Fruit fly (Drosophila melanogaster) whole organism, embryonic: ENCODE data around the gene nudC.
A peak's percentile ranks its signal among the peaks of the same experiment; 100 is the strongest.

ENCODE experiments used
- Atf-2 ChIP-seq: fragments of 200-800 bp; sonication (Bioruptor generic); optimal IDR thresholded peaks from 2 replicates; lab custom pipeline; 2016; ENCODE audit warnings: missing biosample characterization, missing genetic modification characterization
- Blimp-1 ChIP-seq: fragments of 200-800 bp; sonication (Bioruptor generic); optimal IDR thresholded peaks from 3 replicates; lab custom pipeline; 2018; ENCODE audit warnings: missing biosample characterization, missing genetic modification characterization, mild to moderate bottlenecking, moderate library complexity, missing genetic modification reagents
- CG10654 ChIP-seq: fragments of 200-800 bp; sonication (Bioruptor generic); optimal IDR thresholded peaks from 2 replicates; lab custom pipeline; 2016; ENCODE audit warnings: missing biosample characterization, missing genetic modification characterization
- CG10979 ChIP-seq: fragments of 200-800 bp; sonication (Bioruptor generic); optimal IDR thresholded peaks from 2 replicates; lab custom pipeline; 2018; ENCODE audit warnings: missing biosample characterization, mild to moderate bottlenecking, missing genetic modification characterization, moderate library complexity
- CG11456 ChIP-seq: fragments of 200-800 bp; sonication (Bioruptor generic); IDR thresholded peaks from 3 replicates; pipeline ENCODE4 v1.3.6; 2022; ENCODE audit warnings: missing biosample characterization, missing genetic modification characterization
- CG11696 ChIP-seq: fragments of 200-800 bp; sonication (Bioruptor generic); IDR thresholded peaks from 2 replicates; pipeline ENCODE4 v1.3.6; 2022; ENCODE audit warnings: missing biosample characterization, missing genetic modification characterization
- CG12104 ChIP-seq: fragments of 200-800 bp; sonication (Bioruptor generic); optimal IDR thresholded peaks from 3 replicates; lab custom pipeline; 2016; ENCODE audit warnings: missing biosample characterization, missing genetic modification characterization
- CG12155 ChIP-seq: fragments of 200-800 bp; sonication (Bioruptor generic); optimal IDR thresholded peaks from 3 replicates; lab custom pipeline; 2016; ENCODE audit warnings: missing biosample characterization, missing genetic modification characterization
- CG1233 ChIP-seq: fragments of 200-800 bp; sonication (Bioruptor generic); optimal IDR thresholded peaks from 4 replicates; lab custom pipeline; 2018; ENCODE audit warnings: missing biosample characterization, mild to moderate bottlenecking, missing genetic modification characterization
- CG12659 ChIP-seq: fragments of 200-800 bp; sonication (Bioruptor generic); optimal IDR thresholded peaks from 3 replicates; lab custom pipeline; 2017; ENCODE audit warnings: mild to moderate bottlenecking, missing biosample characterization, missing genetic modification reagents, missing genetic modification characterization
- CG12942 ChIP-seq: fragments of 200-800 bp; sonication (Bioruptor generic); optimal IDR thresholded peaks from 3 replicates; lab custom pipeline; 2016; ENCODE audit warnings: missing biosample characterization, missing genetic modification characterization
- CG13296 ChIP-seq: fragments of 200-800 bp; sonication (Bioruptor generic); optimal IDR thresholded peaks from 3 replicates; lab custom pipeline; 2018; ENCODE audit warnings: missing biosample characterization, mild to moderate bottlenecking, missing genetic modification characterization
- CG14965 ChIP-seq: fragments of 200-800 bp; sonication (Bioruptor generic); optimal IDR thresholded peaks from 2 replicates; lab custom pipeline; 2016; ENCODE audit warnings: missing biosample characterization, missing genetic modification characterization, borderline replicate concordance
- CG1603 ChIP-seq: fragments of 200-800 bp; sonication (Bioruptor generic); optimal IDR thresholded peaks from 2 replicates; lab custom pipeline; 2019; ENCODE audit warnings: missing biosample characterization, mild to moderate bottlenecking, missing genetic modification characterization, moderate library complexity
- CG16779 ChIP-seq: fragments of 200-800 bp; sonication (Bioruptor generic); IDR thresholded peaks from 2 replicates; pipeline ENCODE4 v1.3.6; 2022; ENCODE audit warnings: missing biosample characterization, missing genetic modification characterization
- CG17568 ChIP-seq: fragments of 200-800 bp; sonication (Bioruptor generic); optimal IDR thresholded peaks from 2 replicates; lab custom pipeline; 2018; ENCODE audit warnings: missing biosample characterization, mild to moderate bottlenecking, missing genetic modification characterization, moderate library complexity
- CG17612 ChIP-seq: fragments of 200-800 bp; sonication (Bioruptor generic); IDR thresholded peaks from 2 replicates; pipeline ENCODE4 v1.3.6; 2022; ENCODE audit warnings: missing biosample characterization, missing genetic modification characterization
- CG30020 ChIP-seq: fragments of 200-800 bp; optimal IDR thresholded peaks from 2 replicates; lab custom pipeline; 2019; ENCODE audit warnings: missing biosample characterization, mild to moderate bottlenecking, missing genetic modification characterization, moderate library complexity
- CG30431 ChIP-seq: fragments of 200-800 bp; sonication (Bioruptor generic); optimal IDR thresholded peaks from 2 replicates; lab custom pipeline; 2017; ENCODE audit warnings: missing biosample characterization, missing genetic modification characterization
- CG32767 ChIP-seq: fragments of 200-800 bp; sonication (Bioruptor generic); IDR thresholded peaks from 2 replicates; pipeline ENCODE4 v1.3.6; 2022; ENCODE audit warnings: missing biosample characterization, missing genetic modification characterization
- CG3995 ChIP-seq: fragments of 200-800 bp; sonication (Bioruptor generic); optimal IDR thresholded peaks from 3 replicates; lab custom pipeline; 2016; ENCODE audit warnings: missing biosample characterization, missing genetic modification characterization
- CG6175 ChIP-seq: fragments of 200-800 bp; sonication (Bioruptor generic); IDR thresholded peaks from 3 replicates; pipeline ENCODE4 v1.3.6; 2022; ENCODE audit warnings: missing biosample characterization, missing genetic modification characterization
- CG8478 ChIP-seq: fragments of >200 bp; optimal IDR thresholded peaks from 2 replicates; lab custom pipeline; 2018
- CG8944 ChIP-seq: fragments of 200-800 bp; sonication (Bioruptor generic); optimal IDR thresholded peaks from 3 replicates; lab custom pipeline; 2016; ENCODE audit warnings: missing biosample characterization, missing genetic modification characterization
- CG9797 ChIP-seq: fragments of 200-800 bp; sonication (Bioruptor generic); optimal IDR thresholded peaks from 3 replicates; lab custom pipeline; 2018; ENCODE audit warnings: missing biosample characterization, mild to moderate bottlenecking, missing genetic modification characterization
- Chrac-16 ChIP-seq: fragments of 200-800 bp; sonication (Bioruptor generic); optimal IDR thresholded peaks from 3 replicates; lab custom pipeline; 2016; ENCODE audit warnings: missing biosample characterization, missing genetic modification characterization
- Doc3 ChIP-seq: fragments of 200-800 bp; sonication (Bioruptor generic); IDR thresholded peaks from 3 replicates; pipeline ENCODE4 v1.3.6; 2022; ENCODE audit warnings: missing biosample characterization, missing genetic modification characterization; ENCODE audit not compliant: partially characterized antibody
- Elba2 ChIP-seq: fragments of 200-800 bp; sonication (Bioruptor generic); optimal IDR thresholded peaks from 3 replicates; lab custom pipeline; 2016; ENCODE audit warnings: missing biosample characterization, missing genetic modification characterization
- Gsc ChIP-seq: fragments of 200-800 bp; sonication (Bioruptor generic); IDR thresholded peaks from 2 replicates; pipeline ENCODE4 v1.3.6; 2022; ENCODE audit warnings: missing biosample characterization, missing genetic modification characterization
- H2.0 ChIP-seq: fragments of 200-800 bp; sonication (Bioruptor generic); IDR thresholded peaks from 2 replicates; pipeline ENCODE4 v1.3.6; 2022; ENCODE audit warnings: missing biosample characterization, missing genetic modification characterization
- HLHmδ ChIP-seq: fragments of 200-800 bp; sonication (Bioruptor generic); optimal IDR thresholded peaks from 2 replicates; lab custom pipeline; 2018; ENCODE audit warnings: missing biosample characterization, mild to moderate bottlenecking, missing genetic modification characterization, moderate library complexity
- Hsf ChIP-seq: fragments of 200-800 bp; sonication (Bioruptor generic); optimal IDR thresholded peaks from 3 replicates; lab custom pipeline; 2016; ENCODE audit warnings: missing biosample characterization, missing genetic modification characterization
- MBD-R2 ChIP-seq: fragments of 200-800 bp; sonication (Bioruptor generic); IDR thresholded peaks from 2 replicates; pipeline ENCODE4 v1.3.6; 2022; ENCODE audit warnings: missing biosample characterization, missing genetic modification characterization
- Nf-YA ChIP-seq: fragments of 200-800 bp; sonication (Bioruptor generic); IDR thresholded peaks from 2 replicates; pipeline ENCODE4 v1.3.6; 2022; ENCODE audit warnings: missing biosample characterization, missing genetic modification characterization
- Nf-YC ChIP-seq: fragments of 200-800 bp; optimal IDR thresholded peaks from 3 replicates; lab custom pipeline; 2019; ENCODE audit warnings: missing biosample characterization, mild to moderate bottlenecking, missing genetic modification characterization, moderate library complexity
- Optix ChIP-seq: fragments of 200-800 bp; sonication (Bioruptor generic); IDR thresholded peaks from 3 replicates; pipeline ENCODE4 v1.3.6; 2022; ENCODE audit warnings: missing biosample characterization, missing genetic modification characterization
- Pdp1 ChIP-seq, 2 experiments: fragments of 200-800 bp; sonication (Bioruptor generic); optimal IDR thresholded peaks; 3 replicates each; lab custom pipeline; 2016; ENCODE audit warnings: missing biosample characterization in 2 of 2, missing genetic modification characterization in 2 of 2, mild to moderate bottlenecking in 1 of 2, moderate library complexity in 1 of 2
- Rx ChIP-seq: fragments of 200-800 bp; sonication (Bioruptor generic); IDR thresholded peaks from 2 replicates; pipeline ENCODE4 v1.3.6; 2022; ENCODE audit warnings: missing biosample characterization, missing genetic modification characterization
- Taf1 ChIP-seq: fragments of 200-800 bp; sonication (Bioruptor generic); IDR thresholded peaks from 2 replicates; pipeline ENCODE4 v1.3.6; 2022; ENCODE audit warnings: missing biosample characterization, missing genetic modification characterization
- amos ChIP-seq: fragments of 200-800 bp; sonication (Bioruptor generic); IDR thresholded peaks from 2 replicates; pipeline ENCODE4 v1.3.6; 2022; ENCODE audit warnings: missing biosample characterization, missing genetic modification characterization; ENCODE audit not compliant: partially characterized antibody
- ap ChIP-seq: fragments of 200-800 bp; sonication (Bioruptor generic); IDR thresholded peaks from 2 replicates; pipeline ENCODE4 v1.3.6; 2022; ENCODE audit warnings: missing biosample characterization, missing genetic modification characterization
- ato ChIP-seq: fragments of 200-800 bp; sonication (Bioruptor generic); IDR thresholded peaks from 2 replicates; pipeline ENCODE4 v1.3.6; 2022; ENCODE audit warnings: missing biosample characterization, missing genetic modification characterization; ENCODE audit not compliant: partially characterized antibody
- dpn ChIP-seq, 2 experiments: fragments of 200-800 bp; sonication (Bioruptor generic); optimal IDR thresholded peaks; 3 replicates each; lab custom pipeline; 2016; ENCODE audit warnings: missing biosample characterization in 2 of 2, missing genetic modification characterization in 2 of 2
- gce ChIP-seq: fragments of 200-800 bp; sonication (Bioruptor generic); IDR thresholded peaks from 3 replicates; pipeline ENCODE4 v1.3.6; 2022; ENCODE audit warnings: missing biosample characterization, missing genetic modification characterization
- grn ChIP-seq: fragments of 200-800 bp; sonication (Bioruptor generic); optimal IDR thresholded peaks from 3 replicates; lab custom pipeline; 2017; ENCODE audit warnings: missing biosample characterization, missing genetic modification characterization
- insv ChIP-seq, 2 experiments: fragments of 200-800 bp; sonication (Bioruptor generic); optimal IDR thresholded peaks; 3 replicates each; lab custom pipeline; 2016 to 2018; ENCODE audit warnings: missing biosample characterization in 2 of 2, missing genetic modification characterization in 2 of 2
- lbe ChIP-seq: fragments of 200-800 bp; sonication (Bioruptor generic); optimal IDR thresholded peaks from 2 replicates; lab custom pipeline; 2016; ENCODE audit warnings: missing biosample characterization, mild to moderate bottlenecking, missing genetic modification characterization
- mld ChIP-seq: fragments of 200-800 bp; sonication (Bioruptor generic); IDR thresholded peaks from 3 replicates; pipeline ENCODE4 v1.3.6; 2022; ENCODE audit warnings: missing biosample characterization, missing genetic modification characterization; ENCODE audit not compliant: partially characterized antibody
- pb ChIP-seq: fragments of 200-800 bp; sonication (Bioruptor generic); optimal IDR thresholded peaks from 3 replicates; lab custom pipeline; 2016; ENCODE audit warnings: missing biosample characterization, missing genetic modification characterization
- phol ChIP-seq: fragments of 200-800 bp; sonication (Bioruptor generic); optimal IDR thresholded peaks from 3 replicates; lab custom pipeline; 2018; ENCODE audit warnings: missing biosample characterization, mild to moderate bottlenecking, missing genetic modification characterization, moderate library complexity
- pnt ChIP-seq: fragments of 200-800 bp; sonication (Bioruptor generic); optimal IDR thresholded peaks from 3 replicates; lab custom pipeline; 2016; ENCODE audit warnings: missing biosample characterization, missing genetic modification characterization
- sima ChIP-seq: fragments of 200-800 bp; sonication (Bioruptor generic); optimal IDR thresholded peaks from 2 replicates; lab custom pipeline; 2016; ENCODE audit warnings: missing biosample characterization, missing genetic modification characterization
- sr ChIP-seq: fragments of 200-800 bp; sonication (Bioruptor generic); IDR thresholded peaks from 3 replicates; pipeline ENCODE4 v1.3.6; 2022; ENCODE audit warnings: missing biosample characterization, missing genetic modification characterization

nudC gene

dm6 chr3L:16860879-16861278 lies 56.1 kb downstream of the nudC start (continued):
- TF ChIP-seq grn = no peak
- TF ChIP-seq CG3995 = peak; percentile 30
- TF ChIP-seq CG8478 = no peak
- no peak for TF ChIP-seq Blimp-1 (GFP tag; lab: Kevin White, UChicago)
- TF ChIP-seq Hsf = no peak
- no peak; the same call in 1 of the 2 replicates for TF ChIP-seq amos (GFP tag; lab: Robert Waterston, UW)
- TF ChIP-seq CG13296 (GFP tag; lab: Kevin White, UChicago) = no peak
- TF ChIP-seq CG14965 = no peak
- no peak for TF ChIP-seq sr (GFP tag; lab: Robert Waterston, UW)
- TF ChIP-seq CG12104 = no peak
- peak; percentile 62 for TF ChIP-seq CG1603 (tag; lab: Kevin White, UChicago)
- TF ChIP-seq Elba2 (GFP tag; lab: Kevin White, UChicago) = peak; percentile 50
- TF ChIP-seq CG9797 (GFP tag; lab: Kevin White, UChicago) = peak; percentile 54
- TF ChIP-seq CG1233 = no peak
- TF ChIP-seq CG17612 (GFP tag; lab: Robert Waterston, UW) = no peak
- no peak for TF ChIP-seq ato (GFP tag; lab: Robert Waterston, UW)
- no peak for TF ChIP-seq CG8944 (GFP tag; lab: Kevin White, UChicago)
- TF ChIP-seq pnt = no peak
- peak; percentile 95 for TF ChIP-seq CG30020

dm6 chr3L:16862284-16862683 lies 57.5 kb downstream of the nudC start, which contains the start of gene Rh4:
Rh4 (minus strand) TSS chr3L:16862517.
- TF ChIP-seq CG11696 (GFP tag; lab: Robert Waterston, UW) (peak; percentile 9; the same call in 1 of the 2 replicates), Optix (GFP tag; lab: Robert Waterston, UW) (0 out of 3 replicates have a peak, but pooled peaks have one; percentile 24), CG11456 (GFP tag; lab: Robert Waterston, UW) (0 out of 3 replicates have a peak, but pooled peaks have one; percentile 53), CG10979 (tag; lab: Kevin White, UChicago) (no peak), pb (no peak), CG30431 (GFP tag; lab: Kevin White, UChicago) (no peak), gce (no peak), Nf-YC (tag; lab: Kevin White, UChicago) (no peak), insv (GFP tag; optimal IDR thresholded peaks at IDR 0.05; lab: Kevin White, UChicago) (no peak), CG32767 (GFP tag; lab: Robert Waterston, UW) (no peak), CG10654 (GFP tag; lab: Kevin White, UChicago) (no peak), lbe (GFP tag; lab: Kevin White, UChicago) (no peak), Gsc (GFP tag; lab: Robert Waterston, UW) (no peak), ap (GFP tag; lab: Robert Waterston, UW) (no peak), CG12659 (GFP tag; lab: Kevin White, UChicago) (no peak), Chrac-16 (GFP tag; lab: Kevin White, UChicago) (no peak), Pdp1 (GFP tag; optimal IDR thresholded peaks at IDR 0.05; lab: Kevin White, UChicago) (peak in 1 of 2 experiments; percentile 77), Doc3 (GFP tag; lab: Robert Waterston, UW) (no peak), Atf-2 (GFP tag; lab: Kevin White, UChicago) (no peak), CG12942 (GFP tag; lab: Kevin White, UChicago) (no peak), CG12155 (GFP tag; lab: Kevin White, UChicago) (no peak), dpn (GFP tag; optimal IDR thresholded peaks at IDR 0.05; lab: Kevin White, UChicago) (no peak), H2.0 (no peak), CG17568 (no peak), HLHmδ (GFP tag; lab: Kevin White, UChicago) (no peak), mld (GFP tag; lab: Robert Waterston, UW) (0 out of 3 replicates have a peak, but pooled peaks have one; percentile 14), Nf-YA (no peak), Taf1 (no peak), CG6175 (GFP tag; lab: Robert Waterston, UW) (no peak), MBD-R2 (GFP tag; lab: Robert Waterston, UW) (no peak), Rx (GFP tag; lab: Robert Waterston, UW) (0 out of 2 replicates have a peak, but pooled peaks have one; percentile 19), phol (tag; lab: Kevin White, UChicago) (no peak), sima (no peak), CG16779 (GFP tag; lab: Robert Waterston, UW) (peak; percentile 23; the same call in 1 of the 2 replicates)
